Fruit fly (Drosophila melanogaster) whole organism, prepupa: ENCODE results near the gene CG6985.

Experiments
- CG11762 ChIP-seq: fragments of 200-800 bp; sonication (Bioruptor generic); optimal IDR thresholded peaks from 3 replicates; lab custom pipeline; 2016; ENCODE audit warnings: missing biosample characterization, missing genetic modification characterization; ENCODE audit not compliant: insufficient read depth
- CG15336 ChIP-seq: fragments of 200-800 bp; sonication (Bioruptor generic); IDR thresholded peaks from 2 replicates; pipeline ENCODE4 v1.3.6; 2022; ENCODE audit warnings: missing biosample characterization, missing genetic modification characterization
- CG6163 ChIP-seq: fragments of 200-800 bp; sonication (Bioruptor generic); IDR thresholded peaks from 3 replicates; pipeline ENCODE4 v1.3.6; 2022; ENCODE audit warnings: missing biosample characterization, missing genetic modification characterization
- Eip78C ChIP-seq: fragments of 200-800 bp; sonication (Bioruptor generic); peaks from one replicate; lab custom pipeline; 2016; ENCODE audit warnings: missing biosample characterization, missing genetic modification characterization
- Ets96B ChIP-seq: fragments of 200-800 bp; optimal IDR thresholded peaks from 2 replicates; lab custom pipeline; 2019; ENCODE audit warnings: missing biosample characterization, mild to moderate bottlenecking, missing genetic modification characterization, moderate library complexity
- Hr39 ChIP-seq: fragments of 200-800 bp; sonication (Bioruptor generic); optimal IDR thresholded peaks from 2 replicates; lab custom pipeline; 2016; ENCODE audit warnings: missing biosample characterization, missing genetic modification characterization
- Lpt ChIP-seq: fragments of 200-800 bp; sonication (Bioruptor generic); optimal IDR thresholded peaks from 3 replicates; lab custom pipeline; 2016; ENCODE audit warnings: missing biosample characterization, missing genetic modification characterization
- dac ChIP-seq: fragments of 200-800 bp; sonication (Bioruptor generic); optimal IDR thresholded peaks from 2 replicates; lab custom pipeline; 2017; ENCODE audit warnings: missing biosample characterization, mild to moderate bottlenecking, missing genetic modification characterization
- dsx ChIP-seq: fragments of 200-800 bp; optimal IDR thresholded peaks from 3 replicates; lab custom pipeline; 2019; ENCODE audit warnings: missing biosample characterization, mild to moderate bottlenecking, missing genetic modification characterization, moderate library complexity; ENCODE audit not compliant: poor library complexity, severe bottlenecking
- esn ChIP-seq: fragments of 200-800 bp; sonication (Bioruptor generic); optimal IDR thresholded peaks from 2 replicates; lab custom pipeline; 2016; ENCODE audit warnings: missing biosample characterization, mild to moderate bottlenecking, missing genetic modification characterization, moderate library complexity

dm6 chr3R:22726031-22726770 lies 14.7 kb upstream of the CG6985 start, which contains the start of gene RNF220:
- TF ChIP-seq Hr39 (GFP tag; lab: Kevin White, UChicago) (no peak), CG15336 (GFP tag; lab: Robert Waterston, UW) (0 out of 2 replicates have a peak, but pooled peaks have one; percentile 24), Lpt (GFP tag; lab: Kevin White, UChicago) (no peak), Eip78C (GFP tag; lab: Kevin White, UChicago) (peak; percentile 64), Ets96B (no peak), esn (peak; percentile 28), CG11762 (GFP tag; lab: Kevin White, UChicago) (peak; percentile 3), CG6163 (no peak), dsx (GFP tag; lab: Kevin White, UChicago) (no peak), dac (GFP tag; lab: Kevin White, UChicago) (no peak)
